ENCODE assay signal across 1 fruit fly cellular context in genomic region chr3R:19467464-19467863, dm6.
TF ChIP-seq lines count a peak whose summit lies in the region.

No protein-coding gene starts in this region.

TF ChIP-seq in whole organism, embryonic, 481 proteins besides CTCF, POLR2A, EP300 and RAD21 (continued from another document):
- TF ChIP-seq CG11695 (GFP tag; IDR thresholded peaks at IDR 0.05; lab: Robert Waterston, UW) (peak; percentile 85), crol (GFP tag; IDR thresholded peaks at IDR 0.05; lab: Robert Waterston, UW) (no peak), CG10565 (GFP tag; optimal IDR thresholded peaks at IDR 0.05; lab: Kevin White, UChicago) (no peak), Asciz (GFP tag; optimal IDR thresholded peaks at IDR 0.05; lab: Kevin White, UChicago) (peak; percentile 67), eve (GFP tag; optimal IDR thresholded peaks at IDR 0.05; lab: Kevin White, UChicago) (peak in 1 of 2 experiments; percentile 59), odd (GFP tag; optimal IDR thresholded peaks at IDR 0.05; lab: Kevin White, UChicago) (peak; percentile 7), CG31388 (GFP tag; optimal IDR thresholded peaks at IDR 0.05; lab: Kevin White, UChicago) (no peak), CG12071 (GFP tag; optimal IDR thresholded peaks at IDR 0.05; lab: Kevin White, UChicago) (peak; percentile 52), CG18599 (GFP tag; optimal IDR thresholded peaks at IDR 0.05; lab: Kevin White, UChicago) (peak; percentile 27), so (GFP tag; IDR thresholded peaks at IDR 0.05; lab: Robert Waterston, UW) (0 out of 3 replicates have a peak, but pooled peaks have one; percentile 40), CG12744 (GFP tag; optimal IDR thresholded peaks at IDR 0.05; lab: Kevin White, UChicago) (no peak), CG11504 (tag; optimal IDR thresholded peaks at IDR 0.05; lab: Kevin White, UChicago) (peak; percentile 29), CG5245 (GFP tag; optimal IDR thresholded peaks at IDR 0.05; lab: Kevin White, UChicago) (no peak), Pdp1 (GFP tag; optimal IDR thresholded peaks at IDR 0.05; lab: Kevin White, UChicago) (no peak), CG7963 (GFP tag; IDR thresholded peaks at IDR 0.05; lab: Robert Waterston, UW; ENCODE audit: partially characterized antibody) (no peak), Fer1 (GFP tag; optimal IDR thresholded peaks at IDR 0.05; lab: Kevin White, UChicago) (peak; percentile 7), Sox100B (GFP tag; optimal IDR thresholded peaks at IDR 0.05; lab: Kevin White, UChicago) (peak; percentile 59), CG14014 (GFP tag; IDR thresholded peaks at IDR 0.05; lab: Robert Waterston, UW) (peak; percentile 37; the same call in 1 of the 2 replicates), bigmax (GFP tag; optimal IDR thresholded peaks at IDR 0.05; lab: Kevin White, UChicago) (no peak), org-1 (GFP tag; optimal IDR thresholded peaks at IDR 0.05; lab: Kevin White, UChicago) (no peak), CG31224 (GFP tag; IDR thresholded peaks at IDR 0.05; lab: Robert Waterston, UW) (no peak), corto (GFP tag; optimal IDR thresholded peaks at IDR 0.05; lab: Kevin White, UChicago) (no peak), H15 (GFP tag; IDR thresholded peaks at IDR 0.05; lab: Robert Waterston, UW) (0 out of 3 replicates have a peak, but pooled peaks have one; percentile 36), PHDP (tag; optimal IDR thresholded peaks at IDR 0.05; lab: Kevin White, UChicago) (peak; percentile 7), CG31441 (GFP tag; IDR thresholded peaks at IDR 0.05; lab: Robert Waterston, UW) (peak; percentile 16; the same call in 1 of the 2 replicates), cas (GFP tag; IDR thresholded peaks at IDR 0.05; lab: Robert Waterston, UW) (no peak), CG1024 (GFP tag; IDR thresholded peaks at IDR 0.05; lab: Robert Waterston, UW) (0 out of 2 replicates have a peak, but pooled peaks have one; percentile 12), pum (GFP tag; optimal IDR thresholded peaks at IDR 0.05; lab: Kevin White, UChicago) (no peak), CG6175 (GFP tag; IDR thresholded peaks at IDR 0.05; lab: Robert Waterston, UW) (no peak), CG4360 (GFP tag; IDR thresholded peaks at IDR 0.05; lab: Robert Waterston, UW) (no peak), fd96Cb (tag; optimal IDR thresholded peaks at IDR 0.05; lab: Kevin White, UChicago) (no peak), GATAe (GFP tag; conservative IDR thresholded peaks at IDR 0.05; lab: Robert Waterston, UW) (no peak), bsh (GFP tag; optimal IDR thresholded peaks at IDR 0.05; lab: Kevin White, UChicago) (peak in 1 of 2 experiments; percentile 10), CrebB (tag; optimal IDR thresholded peaks at IDR 0.05; lab: Kevin White, UChicago) (no peak), E2f1 (GFP tag; IDR thresholded peaks at IDR 0.05; lab: Robert Waterston, UW) (peak; percentile 18; the same call in 1 of the 2 replicates), CG16863 (GFP tag; optimal IDR thresholded peaks at IDR 0.05; lab: Kevin White, UChicago) (peak; percentile 19), sr (GFP tag; IDR thresholded peaks at IDR 0.05; lab: Robert Waterston, UW) (no peak), gcm (GFP tag; optimal IDR thresholded peaks at IDR 0.05; lab: Kevin White, UChicago) (no peak), CG2678 (tag; optimal IDR thresholded peaks at IDR 0.05; lab: Kevin White, UChicago) (peak; percentile 18), ewg (GFP tag; optimal IDR thresholded peaks at IDR 0.05; lab: Kevin White, UChicago) (peak; percentile 17), CG14050 (GFP tag; IDR thresholded peaks at IDR 0.05; lab: Robert Waterston, UW) (no peak), dmrt99B (tag; optimal IDR thresholded peaks at IDR 0.05; lab: Kevin White, UChicago) (peak; percentile 53), CG12104 (GFP tag; optimal IDR thresholded peaks at IDR 0.05; lab: Kevin White, UChicago) (no peak), CG17829 (tag; optimal IDR thresholded peaks at IDR 0.05; lab: Kevin White, UChicago) (no peak), CG10654 (GFP tag; optimal IDR thresholded peaks at IDR 0.05; lab: Kevin White, UChicago) (no peak), shn (GFP tag; optimal IDR thresholded peaks at IDR 0.05; lab: Kevin White, UChicago) (no peak), CG2202 (tag; optimal IDR thresholded peaks at IDR 0.05; lab: Kevin White, UChicago) (no peak), twi (tag; optimal IDR thresholded peaks at IDR 0.05; lab: Kevin White, UChicago) (no peak), CG18262 (tag; optimal IDR thresholded peaks at IDR 0.05; lab: Kevin White, UChicago) (no peak), gce (GFP tag; IDR thresholded peaks at IDR 0.05; lab: Robert Waterston, UW) (peak; percentile 49; the same call in 1 of the 3 replicates), Dll (GFP tag; IDR thresholded peaks at IDR 0.05; lab: Robert Waterston, UW; ENCODE audit: partially characterized antibody) (no peak), CG14441 (GFP tag; IDR thresholded peaks at IDR 0.05; lab: Robert Waterston, UW) (peak; percentile 38; the same call in 1 of the 2 replicates), CG5953 (GFP tag; IDR thresholded peaks at IDR 0.05; lab: Robert Waterston, UW) (peak; percentile 61; the same call in 1 of the 2 replicates), HmgZ (tag; optimal IDR thresholded peaks at IDR 0.05; lab: Kevin White, UChicago) (no peak), amos (GFP tag; IDR thresholded peaks at IDR 0.05; lab: Robert Waterston, UW; ENCODE audit: partially characterized antibody) (no peak), CG7372 (GFP tag; IDR thresholded peaks at IDR 0.05; lab: Robert Waterston, UW) (peak; percentile 36; the same call in 1 of the 2 replicates), nau (GFP tag; optimal IDR thresholded peaks at IDR 0.05; lab: Kevin White, UChicago) (peak; percentile 46), Vsx1 (GFP tag; optimal IDR thresholded peaks at IDR 0.05; lab: Kevin White, UChicago) (peak; percentile 23), psq (GFP tag; optimal IDR thresholded peaks at IDR 0.05; lab: Kevin White, UChicago) (no peak), Rfx (GFP tag; IDR thresholded peaks at IDR 0.05; lab: Robert Waterston, UW) (no peak), onecut (GFP tag; IDR thresholded peaks at IDR 0.05; lab: Robert Waterston, UW) (peak; percentile 38), ci (GFP tag; IDR thresholded peaks at IDR 0.05; lab: Robert Waterston, UW) (peak; percentile 74; the same call in 2 of the 3 replicates), HLH3B (GFP tag; IDR thresholded peaks at IDR 0.05; lab: Robert Waterston, UW) (peak; percentile 59; the same call in 1 of the 2 replicates), Drgx (GFP tag; IDR thresholded peaks at IDR 0.05; lab: Robert Waterston, UW) (0 out of 2 replicates have a peak, but pooled peaks have one; percentile 20), CG1529 (GFP tag; optimal IDR thresholded peaks at IDR 0.05; lab: Kevin White, UChicago) (no peak), CG10274 (GFP tag; optimal IDR thresholded peaks at IDR 0.05; lab: Kevin White, UChicago) (no peak), Med (GFP tag; lab: Kevin White, UChicago) (peak; percentile 59), CG7987 (GFP tag; optimal IDR thresholded peaks at IDR 0.05; lab: Kevin White, UChicago) (peak; percentile 12), Dek (tag; optimal IDR thresholded peaks at IDR 0.05; lab: Kevin White, UChicago) (no peak), CG10321 (GFP tag; IDR thresholded peaks at IDR 0.05; lab: Robert Waterston, UW) (0 out of 2 replicates have a peak, but pooled peaks have one; percentile 8), CG11723 (GFP tag; optimal IDR thresholded peaks at IDR 0.05; lab: Kevin White, UChicago) (peak; percentile 14), CG8290 (GFP tag; optimal IDR thresholded peaks at IDR 0.05; lab: Kevin White, UChicago) (no peak), CG8290 (tag; optimal IDR thresholded peaks at IDR 0.05; lab: Kevin White, UChicago) (peak in 1 of 2 experiments; percentile 45), sc (optimal IDR thresholded peaks at IDR 0.05; lab: Kevin White, UChicago) (no peak), sc (GFP tag; optimal IDR thresholded peaks at IDR 0.05; lab: Kevin White, UChicago) (peak; percentile 9), hth (optimal IDR thresholded peaks at IDR 0.05; lab: Kevin White, UChicago) (no peak), CkIIα-i1 (GFP tag; IDR thresholded peaks at IDR 0.05; lab: Robert Waterston, UW) (no peak), pros (GFP tag; optimal IDR thresholded peaks at IDR 0.05; lab: Kevin White, UChicago) (no peak), slbo (GFP tag; IDR thresholded peaks at IDR 0.05; lab: Robert Waterston, UW) (0 out of 2 replicates have a peak, but pooled peaks have one; percentile 6), CG9932 (GFP tag; IDR thresholded peaks at IDR 0.05; lab: Robert Waterston, UW) (no peak), wek (GFP tag; optimal IDR thresholded peaks at IDR 0.05; lab: Kevin White, UChicago) (peak; percentile 63)
